Fruit fly (Drosophila melanogaster) whole organism, embryonic: ENCODE data around the gene CG14400.

Source experiments
- Blimp-1 ChIP-seq: fragments of 200-800 bp; sonication (Bioruptor generic); optimal IDR thresholded peaks from 3 replicates; lab custom pipeline; 2018; ENCODE audit warnings: missing biosample characterization, missing genetic modification characterization, mild to moderate bottlenecking, moderate library complexity, missing genetic modification reagents
- CG10543 ChIP-seq: fragments of 200-800 bp; sonication (Bioruptor generic); optimal IDR thresholded peaks from 3 replicates; lab custom pipeline; 2017; ENCODE audit warnings: missing biosample characterization, mild to moderate bottlenecking, missing genetic modification characterization, moderate library complexity
- CG16813 ChIP-seq: fragments of 200-800 bp; sonication (Bioruptor generic); IDR thresholded peaks from 3 replicates; pipeline ENCODE4 v1.3.6; 2022; ENCODE audit warnings: missing biosample characterization, missing genetic modification characterization; ENCODE audit not compliant: partially characterized antibody
- CG17186 ChIP-seq: fragments of 200-800 bp; sonication (Bioruptor generic); optimal IDR thresholded peaks from 3 replicates; lab custom pipeline; 2017; ENCODE audit warnings: missing biosample characterization, missing genetic modification reagents, missing genetic modification characterization
- CG2202 ChIP-seq: fragments of 200-800 bp; sonication (Bioruptor generic); optimal IDR thresholded peaks from 2 replicates; lab custom pipeline; 2018; ENCODE audit warnings: missing biosample characterization, mild to moderate bottlenecking, missing genetic modification characterization
- CG6854 ChIP-seq: fragments of 200-800 bp; sonication (Bioruptor generic); optimal IDR thresholded peaks from 3 replicates; lab custom pipeline; 2017; ENCODE audit warnings: missing biosample characterization, mild to moderate bottlenecking, missing genetic modification characterization
- CG9727 ChIP-seq: fragments of 200-800 bp; sonication (Bioruptor generic); optimal IDR thresholded peaks from 3 replicates; lab custom pipeline; 2017; ENCODE audit warnings: missing biosample characterization, mild to moderate bottlenecking, missing genetic modification characterization
- CoRest ChIP-seq: fragments of 200-800 bp; sonication (Bioruptor generic); optimal IDR thresholded peaks from 3 replicates; lab custom pipeline; 2018; ENCODE audit warnings: missing biosample characterization, mild to moderate bottlenecking, missing genetic modification characterization, moderate library complexity
- NC2α ChIP-seq: fragments of 200-800 bp; sonication (Bioruptor generic); optimal IDR thresholded peaks from 2 replicates; lab custom pipeline; 2016; ENCODE audit warnings: missing biosample characterization, missing genetic modification characterization
- NC2β ChIP-seq: fragments of 200-800 bp; sonication (Bioruptor generic); optimal IDR thresholded peaks from 2 replicates; lab custom pipeline; 2016; ENCODE audit warnings: missing biosample characterization, missing genetic modification characterization
- Nf-YA ChIP-seq: fragments of 200-800 bp; sonication (Bioruptor generic); IDR thresholded peaks from 2 replicates; pipeline ENCODE4 v1.3.6; 2022; ENCODE audit warnings: missing biosample characterization, missing genetic modification characterization
- dimm ChIP-seq: fragments of 200-800 bp; sonication (Bioruptor generic); IDR thresholded peaks from 2 replicates; pipeline ENCODE4 v1.3.6; 2022; ENCODE audit warnings: missing biosample characterization, missing genetic modification characterization
- dpn ChIP-seq, 2 experiments: fragments of 200-800 bp; sonication (Bioruptor generic); optimal IDR thresholded peaks; 3 replicates each; lab custom pipeline; 2016; ENCODE audit warnings: missing biosample characterization in 2 of 2, missing genetic modification characterization in 2 of 2
- pan ChIP-seq, 4 experiments: fragments of >200 bp in 3 of 4; fragments of 200-800 bp in 1 of 4; sonication (Bioruptor generic) in 1 of 4; optimal IDR thresholded peaks in 3 of 4; IDR thresholded peaks in 1 of 4; 2 replicates each; pipeline versions ENCODE4 v1.3.6 to Lab custom; 2017 to 2022; ENCODE audit warnings: missing biosample characterization in 2 of 4, missing genetic modification characterization in 2 of 4, mixed read lengths in 1 of 4

dm6 chr2L:20818432-20818831 is 39.3 kb downstream of the CG14400 start, which contains the start of gene CheB38a:
- TF ChIP-seq NC2α (GFP tag; lab: Kevin White, UChicago) (no peak), Blimp-1 (GFP tag; lab: Kevin White, UChicago) (no peak), NC2β (GFP tag; lab: Kevin White, UChicago) (no peak), Nf-YA (GFP tag; lab: Robert Waterston, UW) (no peak), dimm (GFP tag; lab: Robert Waterston, UW) (no peak), CG9727 (no peak), CG10543 (GFP tag; lab: Kevin White, UChicago) (no peak), pan (optimal IDR thresholded peaks at IDR 0.05; lab: Kevin White, UChicago) (no peak), pan (GFP tag; optimal IDR thresholded peaks at IDR 0.05 in 1 of 2, IDR thresholded peaks at IDR 0.05 in 1 of 2) (no peak), dpn (GFP tag; optimal IDR thresholded peaks at IDR 0.05; lab: Kevin White, UChicago) (no peak), CG6854 (no peak), CG17186 (GFP tag; lab: Kevin White, UChicago) (no peak), CG2202 (tag; lab: Kevin White, UChicago) (no peak), CG16813 (GFP tag; lab: Robert Waterston, UW) (no peak), CoRest (tag; lab: Kevin White, UChicago) (no peak)
